Worm (Caenorhabditis elegans): ENCODE data around the gene T10F2.2.

ce11 chrIII:5125759-5126158 is 39.4 kb downstream of the T10F2.2 start:
- no peak for TF ChIP-seq nhr-28 (tag; optimal IDR thresholded peaks at IDR 0.05)
- no peak for TF ChIP-seq ztf-4 (tag; optimal IDR thresholded peaks at IDR 0.05)
- no peak for TF ChIP-seq nhr-11 (tag; optimal IDR thresholded peaks at IDR 0.05)
- TF ChIP-seq ama-1 (optimal IDR thresholded peaks at IDR 0.05) = no peak
- no peak for TF ChIP-seq snpc-4 (tag; optimal IDR thresholded peaks at IDR 0.05)
- no peak for TF ChIP-seq mdl-1 (tag; optimal IDR thresholded peaks at IDR 0.05)
- no peak for TF ChIP-seq nhr-25 (tag; optimal IDR thresholded peaks at IDR 0.05)
- TF ChIP-seq unc-62 (GFP tag; optimal IDR thresholded peaks at IDR 0.05) = no peak
- TF ChIP-seq nhr-76 (tag; optimal IDR thresholded peaks at IDR 0.05) = no peak
- no peak for TF ChIP-seq daf-12 (tag; optimal IDR thresholded peaks at IDR 0.05)
- no peak for TF ChIP-seq fos-1 (tag; optimal IDR thresholded peaks at IDR 0.05)

Data from whole organism, L3 larva.